Worm (Caenorhabditis elegans) whole organism, late embryonic: ENCODE data around the gene C44C10.3.
A peak's percentile ranks its signal among the peaks of the same experiment; 100 is the strongest.

Source experiments
- C08G9.2 ChIP-seq: sonication (generic microtip); optimal IDR thresholded peaks from 2 replicates; lab custom pipeline; 2016; ENCODE audit warnings: mild to moderate bottlenecking, missing genetic modification characterization, moderate library complexity, missing compliant biosample characterization
- C38D4.7 ChIP-seq: fragments of 200-800 bp; sonication (Bioruptor generic); optimal IDR thresholded peaks from 2 replicates; lab custom pipeline; 2018; ENCODE audit warnings: mild to moderate bottlenecking, missing genetic modification characterization, moderate library complexity, missing compliant biosample characterization
- ahr-1 ChIP-seq: sonication (generic microtip); optimal IDR thresholded peaks from 2 replicates; lab custom pipeline; 2016; ENCODE audit warnings: missing genetic modification characterization, missing compliant biosample characterization
- ama-1 ChIP-seq: fragments of 150-350 bp; optimal IDR thresholded peaks from 2 replicates; lab custom pipeline; 2014
- ceh-18 ChIP-seq: sonication (generic microtip); optimal IDR thresholded peaks from 2 replicates; lab custom pipeline; 2016; ENCODE audit warnings: missing genetic modification characterization, missing compliant biosample characterization
- ceh-2 ChIP-seq: sonication (generic microtip); optimal IDR thresholded peaks from 2 replicates; lab custom pipeline; 2016; ENCODE audit warnings: missing genotype, missing genetic modification characterization, missing compliant biosample characterization
- ceh-30 ChIP-seq: fragments of 150-350 bp; optimal IDR thresholded peaks from 2 replicates; lab custom pipeline; 2014; ENCODE audit warnings: missing biosample characterization, missing genetic modification characterization
- ceh-31 ChIP-seq: sonication (generic microtip); optimal IDR thresholded peaks from 2 replicates; lab custom pipeline; 2016; ENCODE audit warnings: missing genetic modification characterization, missing compliant biosample characterization
- ceh-34 ChIP-seq: sonication (generic microtip); optimal IDR thresholded peaks from 2 replicates; lab custom pipeline; 2016; ENCODE audit warnings: mild to moderate bottlenecking, missing genetic modification characterization, missing compliant biosample characterization
- ceh-45 ChIP-seq: fragments of 200-800 bp; sonication (Bioruptor generic); IDR thresholded peaks from 2 replicates; pipeline ENCODE4 v1.3.6; 2022; ENCODE audit warnings: missing genetic modification reagents, missing genetic modification characterization, missing compliant biosample characterization
- ceh-6 ChIP-seq: fragments of 200-800 bp; sonication (Bioruptor generic); optimal IDR thresholded peaks from 2 replicates; lab custom pipeline; 2018; ENCODE audit warnings: mild to moderate bottlenecking, missing genetic modification characterization, missing compliant biosample characterization
- che-1 ChIP-seq: sonication (generic microtip); optimal IDR thresholded peaks from 2 replicates; lab custom pipeline; 2016; ENCODE audit warnings: mild to moderate bottlenecking, missing genetic modification characterization, missing compliant biosample characterization
- dmd-4 ChIP-seq: sonication (generic microtip); optimal IDR thresholded peaks from 2 replicates; lab custom pipeline; 2016; ENCODE audit warnings: borderline replicate concordance, missing genetic modification characterization, missing compliant biosample characterization
- dve-1 ChIP-seq: sonication (generic microtip); optimal IDR thresholded peaks from 2 replicates; lab custom pipeline; 2017; ENCODE audit warnings: antibody characterized with exemption, mild to moderate bottlenecking, missing genetic modification characterization, missing compliant biosample characterization
- elt-2 ChIP-seq: sonication (generic microtip); optimal IDR thresholded peaks from 2 replicates; lab custom pipeline; 2016; ENCODE audit warnings: missing genetic modification reagents, missing genetic modification characterization, missing compliant biosample characterization
- ets-4 ChIP-seq: sonication (generic microtip); optimal IDR thresholded peaks from 2 replicates; lab custom pipeline; 2016; ENCODE audit warnings: missing genetic modification characterization, missing compliant biosample characterization
- fkh-10 ChIP-seq: fragments of 150-350 bp; optimal IDR thresholded peaks from 2 replicates; lab custom pipeline; 2014; ENCODE audit warnings: missing biosample characterization, missing genetic modification reagents, missing genetic modification characterization
- gmeb-2 ChIP-seq: sonication (generic microtip); optimal IDR thresholded peaks from 2 replicates; lab custom pipeline; 2016; ENCODE audit warnings: missing genetic modification characterization, inconsistent platforms, missing compliant biosample characterization
- hlh-15 ChIP-seq: sonication (generic microtip); optimal IDR thresholded peaks from 2 replicates; lab custom pipeline; 2016; ENCODE audit warnings: missing genetic modification characterization, missing compliant biosample characterization
- lim-6 ChIP-seq: sonication (generic microtip); optimal IDR thresholded peaks from 2 replicates; lab custom pipeline; 2016; ENCODE audit warnings: missing genetic modification characterization, missing compliant biosample characterization
- lin-11 ChIP-seq: fragments of 200-800 bp; sonication (Bioruptor generic); optimal IDR thresholded peaks from 2 replicates; lab custom pipeline; 2018; ENCODE audit warnings: mild to moderate bottlenecking, missing genetic modification characterization, missing compliant biosample characterization
- madf-2 ChIP-seq: sonication (generic microtip); optimal IDR thresholded peaks from 2 replicates; lab custom pipeline; 2017; ENCODE audit warnings: missing genetic modification characterization, missing compliant biosample characterization
- nfya-1 ChIP-seq: sonication (generic microtip); optimal IDR thresholded peaks from 2 replicates; lab custom pipeline; 2017; ENCODE audit warnings: missing genetic modification characterization, mild to moderate bottlenecking, missing compliant biosample characterization, antibody characterized with exemption, moderate library complexity
- nhr-11 ChIP-seq: fragments of 150-350 bp; optimal IDR thresholded peaks from 2 replicates; lab custom pipeline; 2014; ENCODE audit warnings: missing biosample characterization, missing genetic modification characterization
- pag-3 ChIP-seq: sonication (generic microtip); optimal IDR thresholded peaks from 2 replicates; lab custom pipeline; 2016; ENCODE audit warnings: missing compliant biosample characterization, missing genetic modification characterization, borderline replicate concordance
- pat-9 ChIP-seq: fragments of 200-800 bp; sonication (Bioruptor generic); optimal IDR thresholded peaks from 2 replicates; lab custom pipeline; 2018; ENCODE audit warnings: mild to moderate bottlenecking, missing genetic modification characterization, moderate library complexity, missing compliant biosample characterization
- pax-1 ChIP-seq: fragments of 150-350 bp; optimal IDR thresholded peaks from 2 replicates; lab custom pipeline; 2014; ENCODE audit warnings: missing biosample characterization, missing genetic modification characterization
- pha-2 ChIP-seq: sonication (generic microtip); optimal IDR thresholded peaks from 2 replicates; lab custom pipeline; 2017; ENCODE audit warnings: mild to moderate bottlenecking, missing genetic modification characterization, missing compliant biosample characterization
- ref-2 ChIP-seq: sonication (generic microtip); optimal IDR thresholded peaks from 2 replicates; lab custom pipeline; 2016; ENCODE audit warnings: missing genetic modification characterization, missing compliant biosample characterization
- sdc-2 ChIP-seq: sonication (generic microtip); optimal IDR thresholded peaks from 2 replicates; lab custom pipeline; 2016; ENCODE audit warnings: missing genotype, missing genetic modification characterization, missing compliant biosample characterization
- sox-2 ChIP-seq: fragments of 200-800 bp; sonication (Bioruptor generic); IDR thresholded peaks from 2 replicates; pipeline ENCODE4 v1.3.6; 2022; ENCODE audit warnings: missing genetic modification reagents, missing genetic modification characterization, missing compliant biosample characterization
- sox-4 ChIP-seq: sonication (generic microtip); optimal IDR thresholded peaks from 2 replicates; lab custom pipeline; 2017; ENCODE audit warnings: mild to moderate bottlenecking, missing genetic modification characterization, inconsistent platforms, missing compliant biosample characterization
- syd-9 ChIP-seq: sonication (generic microtip); optimal IDR thresholded peaks from 2 replicates; lab custom pipeline; 2016; ENCODE audit warnings: mild to moderate bottlenecking, missing genetic modification characterization, moderate library complexity, missing compliant biosample characterization
- tbx-2 ChIP-seq: sonication (generic microtip); optimal IDR thresholded peaks from 2 replicates; lab custom pipeline; 2016; ENCODE audit warnings: missing genetic modification characterization, missing compliant biosample characterization
- tbx-7 ChIP-seq: sonication (generic microtip); optimal IDR thresholded peaks from 2 replicates; lab custom pipeline; 2016; ENCODE audit warnings: missing genotype, missing genetic modification characterization, missing compliant biosample characterization
- ttx-3 ChIP-seq: sonication (generic microtip); optimal IDR thresholded peaks from 2 replicates; lab custom pipeline; 2016; ENCODE audit warnings: missing genetic modification reagents, missing genetic modification characterization, missing compliant biosample characterization
- unc-3 ChIP-seq, 2 experiments: fragments of 200-800 bp in 1 of 2; sonication (Bioruptor generic) in 1 of 2; sonication (generic microtip) in 1 of 2; conservative IDR thresholded peaks in 1 of 2; optimal IDR thresholded peaks in 1 of 2; 2 replicates each; pipeline versions ENCODE4 v1.3.6 to Lab custom; 2016 to 2022; ENCODE audit warnings: missing compliant biosample characterization in 2 of 2, missing genetic modification characterization in 2 of 2, missing genetic modification reagents in 1 of 2
- unc-55 ChIP-seq: sonication (generic microtip); optimal IDR thresholded peaks from 2 replicates; lab custom pipeline; 2017; ENCODE audit warnings: missing biosample characterization, missing genetic modification reagents, missing genetic modification characterization
- unc-86 ChIP-seq: sonication (generic microtip); optimal IDR thresholded peaks from 2 replicates; lab custom pipeline; 2016; ENCODE audit warnings: missing genetic modification characterization, missing compliant biosample characterization
- zip-5 ChIP-seq: sonication (generic microtip); optimal IDR thresholded peaks from 2 replicates; lab custom pipeline; 2016; ENCODE audit warnings: missing genetic modification characterization, missing compliant biosample characterization
- ztf-16 ChIP-seq: sonication (generic microtip); optimal IDR thresholded peaks from 2 replicates; lab custom pipeline; 2017; ENCODE audit warnings: missing genetic modification characterization, missing compliant biosample characterization

Gene C44C10.3

DNA sequence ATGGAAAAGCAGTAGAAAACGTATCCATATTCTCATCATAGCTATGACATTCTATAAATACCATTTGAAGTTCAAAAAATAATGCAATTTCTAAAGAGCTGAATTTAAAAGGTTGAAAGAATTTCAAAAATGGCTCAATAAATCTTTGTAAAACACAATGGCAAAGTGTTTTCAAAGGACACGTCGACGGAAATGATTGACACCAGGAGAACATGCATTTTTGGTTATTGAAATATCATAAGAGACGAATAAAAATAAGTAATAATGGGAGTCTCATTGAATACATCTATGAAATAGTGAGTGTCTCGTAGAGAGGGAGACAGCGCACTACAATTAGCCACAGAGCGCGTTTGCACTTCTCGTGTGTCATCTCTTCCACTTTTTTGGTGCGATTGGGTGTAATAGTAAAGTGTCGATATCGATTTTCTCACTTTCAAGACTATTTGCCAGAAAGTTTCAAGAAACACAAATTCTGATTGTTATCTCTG, 45.8 kb upstream of the C44C10.3 start, which contains the start of gene T04F8.2 (continued):
- TF ChIP-seq tbx-7 (tag; lab: Kevin White, UChicago) (no peak), dmd-4 (tag; lab: Kevin White, UChicago) (no peak), ref-2 (tag; lab: Kevin White, UChicago) (no peak), ceh-18 (no peak), sdc-2 (tag; lab: Kevin White, UChicago) (peak; percentile 32), pax-1 (tag; lab: Kevin White, UChicago) (no peak), unc-55 (GFP tag; lab: Kevin White, UChicago) (peak; percentile 33), dve-1 (tag; lab: Kevin White, UChicago) (no peak), lim-6 (tag; lab: Kevin White, UChicago) (no peak), fkh-10 (GFP tag; lab: Kevin White, UChicago) (no peak), ceh-6 (GFP tag; lab: Kevin White, UChicago) (no peak), pat-9 (tag; lab: Kevin White, UChicago) (no peak), sox-4 (tag; lab: Kevin White, UChicago) (no peak), ceh-2 (tag; lab: Kevin White, UChicago) (no peak), tbx-2 (peak; percentile 5), ets-4 (tag; lab: Kevin White, UChicago) (no peak), unc-86 (tag; lab: Kevin White, UChicago) (no peak), ceh-45 (GFP tag; lab: Robert Waterston, UW) (no peak), sox-2 (no peak), nfya-1 (tag; lab: Kevin White, UChicago) (peak; percentile 53), che-1 (tag; lab: Kevin White, UChicago) (no peak), ztf-16 (tag; lab: Kevin White, UChicago) (no peak), pag-3 (no peak)

ce11 chrX:11658331-11658730, 44.0 kb upstream of the C44C10.3 start, which contains the start of gene T04F8.3:
Gene T04F8.3, plus strand, starts transcription at chrX:11658631.
- TF ChIP-seq syd-9 (tag; lab: Kevin White, UChicago) (no peak), zip-5 (tag; lab: Kevin White, UChicago) (no peak), fkh-10 (GFP tag; lab: Kevin White, UChicago) (no peak), ceh-6 (GFP tag; lab: Kevin White, UChicago) (no peak), madf-2 (tag; lab: Kevin White, UChicago) (no peak), C08G9.2 (no peak), lin-11 (tag; lab: Kevin White, UChicago) (no peak), ahr-1 (no peak), ceh-45 (GFP tag; lab: Robert Waterston, UW) (no peak), ceh-34 (tag; lab: Kevin White, UChicago) (no peak), unc-3 (GFP tag; conservative IDR thresholded peaks at IDR 0.05; lab: Robert Waterston, UW) (no peak), unc-3 (tag; optimal IDR thresholded peaks at IDR 0.05; lab: Kevin White, UChicago) (no peak), sox-4 (tag; lab: Kevin White, UChicago) (no peak)
- TF ChIP-seq, all 69 proteins: peak for 0

DNA sequence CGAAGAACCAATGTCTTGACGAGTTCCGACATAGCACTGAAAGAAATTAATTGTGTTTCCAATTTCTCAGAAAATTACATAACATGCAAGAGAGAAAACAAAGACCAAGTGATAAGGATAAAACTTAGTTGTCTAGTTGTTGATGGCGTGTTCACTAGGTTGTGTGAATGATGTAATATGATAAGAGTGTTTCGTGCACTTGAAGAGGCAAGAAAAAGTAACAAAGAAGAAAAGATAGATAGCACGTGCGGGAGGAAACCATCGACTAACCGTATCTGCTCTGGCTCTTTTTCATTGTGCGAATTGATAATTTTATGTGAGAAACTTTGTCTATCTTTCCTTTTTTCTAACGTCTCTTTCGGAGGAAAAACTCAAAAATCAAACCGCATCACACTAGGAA, 40.7 kb upstream of the C44C10.3 start, which contains the start of gene sfxn-1.5:
Gene sfxn-1.5 (minus strand): TSS at position 36 of the 400 bp plus-strand sequence.
- TF ChIP-seq ceh-31 (no peak), elt-2 (tag; lab: Kevin White, UChicago) (peak; percentile 97)

- no peak for TF ChIP-seq sox-4 (tag; lab: Kevin White, UChicago)
- no peak for TF ChIP-seq ttx-3 (tag; lab: Kevin White, UChicago)
- no peak for TF ChIP-seq hlh-15
- no peak for TF ChIP-seq syd-9 (tag; lab: Kevin White, UChicago)
- TF ChIP-seq pat-9 (tag; lab: Kevin White, UChicago), result no peak
- no peak for TF ChIP-seq C38D4.7 (GFP tag; lab: Kevin White, UChicago)
- TF ChIP-seq unc-55 (GFP tag; lab: Kevin White, UChicago), result no peak
- TF ChIP-seq ahr-1, result no peak
- no peak for TF ChIP-seq gmeb-2 (tag; lab: Kevin White, UChicago)
- TF ChIP-seq ama-1, result no peak
- no peak for TF ChIP-seq nfya-1 (tag; lab: Kevin White, UChicago)
- TF ChIP-seq ceh-30 (tag; lab: Kevin White, UChicago), result no peak
- TF ChIP-seq unc-3 (GFP tag; conservative IDR thresholded peaks at IDR 0.05; lab: Robert Waterston, UW), result no peak
- TF ChIP-seq unc-3 (tag; optimal IDR thresholded peaks at IDR 0.05; lab: Kevin White, UChicago), result no peak
- TF ChIP-seq pag-3, result no peak
- no peak for TF ChIP-seq nhr-11 (tag; lab: Kevin White, UChicago)
- no peak for TF ChIP-seq pha-2 (tag; lab: Kevin White, UChicago)
Measured at ce11 chrX:11662069-11662468, 40.3 kb upstream of the C44C10.3 start.
